Worm (Caenorhabditis elegans) whole organism, L4 larva: ENCODE results near the gene E02H9.9.
A peak's percentile ranks its signal among the peaks of the same experiment; 100 is the strongest.
"Not testable (repeated sequence)": the region's sequence is repeated elsewhere in the genome, so short reads cannot be mapped to it uniquely, and the experiment has no call there.

Experiments
- T20F7.1 ChIP-seq: fragments of 200-800 bp; sonication (Bioruptor generic); optimal IDR thresholded peaks from 2 replicates; lab custom pipeline; 2018; ENCODE audit warnings: mild to moderate bottlenecking, missing genetic modification characterization, missing compliant biosample characterization
- aha-1 ChIP-seq: fragments of 150-350 bp; peaks from one replicate; lab custom pipeline; 2014; ENCODE audit warnings: missing biosample characterization, missing genetic modification characterization
- arid-1 ChIP-seq: fragments of 200-800 bp; sonication (Bioruptor generic); conservative IDR thresholded peaks from 2 replicates; pipeline ENCODE4 v1.3.6; 2022; ENCODE audit warnings: missing genetic modification reagents, missing genetic modification characterization, missing compliant biosample characterization
- ces-1 ChIP-seq: fragments of 150-350 bp; sonication (generic microtip); optimal IDR thresholded peaks from 4 replicates; lab custom pipeline; 2014; ENCODE audit warnings: missing biosample characterization, missing genetic modification reagents, missing genetic modification characterization
- daf-16 ChIP-seq, 3 experiments: sonication (generic microtip); optimal IDR thresholded peaks; 2 replicates each; lab custom pipeline; 2016 to 2017; ENCODE audit warnings: missing genetic modification characterization in 3 of 3, missing genetic modification reagents in 3 of 3, mild to moderate bottlenecking in 2 of 3, missing compliant biosample characterization in 2 of 3, missing biosample characterization in 1 of 3, moderate library complexity in 1 of 3
- daf-19 ChIP-seq: fragments of 200-800 bp; sonication (Bioruptor generic); conservative IDR thresholded peaks from 2 replicates; pipeline ENCODE4 v1.3.6; 2022; ENCODE audit warnings: missing genetic modification characterization, missing compliant biosample characterization
- dmd-6 ChIP-seq: fragments of 200-800 bp; sonication (Bioruptor generic); IDR thresholded peaks from 2 replicates; pipeline ENCODE4 v1.3.6; 2022; ENCODE audit warnings: missing genetic modification reagents, missing genetic modification characterization, missing compliant biosample characterization
- dmd-8 ChIP-seq: fragments of 200-800 bp; sonication (Bioruptor generic); IDR thresholded peaks from 2 replicates; pipeline ENCODE4 v1.3.6; 2022; ENCODE audit warnings: missing genetic modification characterization, missing compliant biosample characterization
- dve-1 ChIP-seq: sonication (generic microtip); optimal IDR thresholded peaks from 2 replicates; lab custom pipeline; 2017; ENCODE audit warnings: antibody characterized with exemption, mild to moderate bottlenecking, missing genetic modification characterization, missing compliant biosample characterization; ENCODE audit not compliant: insufficient read depth
- egl-43 ChIP-seq: fragments of 200-800 bp; sonication (Bioruptor generic); IDR thresholded peaks from 2 replicates; pipeline ENCODE4 v1.3.6; 2022; ENCODE audit warnings: missing genetic modification reagents, missing genetic modification characterization, missing compliant biosample characterization
- hlh-11 ChIP-seq: fragments of 200-800 bp; sonication (Bioruptor generic); optimal IDR thresholded peaks from 2 replicates; lab custom pipeline; 2018; ENCODE audit warnings: mild to moderate bottlenecking, missing genetic modification characterization, missing compliant biosample characterization
- lim-7 ChIP-seq: fragments of 200-800 bp; sonication (Bioruptor generic); IDR thresholded peaks from 2 replicates; pipeline ENCODE4 v1.3.6; 2022; ENCODE audit warnings: missing genetic modification characterization, missing compliant biosample characterization
- lin-38 ChIP-seq: fragments of 200-800 bp; sonication (Bioruptor generic); IDR thresholded peaks from 2 replicates; pipeline ENCODE4 v1.3.6; 2022; ENCODE audit warnings: missing genetic modification reagents, missing genetic modification characterization, missing compliant biosample characterization
- lin-39 ChIP-seq: fragments of 150-350 bp; optimal IDR thresholded peaks from 2 replicates; lab custom pipeline; 2014; ENCODE audit warnings: missing biosample characterization, missing genetic modification reagents, missing genetic modification characterization
- madf-9 ChIP-seq: fragments of 200-800 bp; sonication (Bioruptor generic); conservative IDR thresholded peaks from 2 replicates; pipeline ENCODE4 v1.3.6; 2022; ENCODE audit warnings: missing genetic modification reagents, missing genetic modification characterization, missing compliant biosample characterization
- mdl-1 ChIP-seq, 2 experiments: fragments of 150-350 bp in 1 of 2; sonication (generic microtip) in 1 of 2; optimal IDR thresholded peaks; 2 replicates each; lab custom pipeline; 2014 to 2017; ENCODE audit warnings: missing biosample characterization in 2 of 2, missing genetic modification characterization in 2 of 2
- mdt-29 ChIP-seq: fragments of 200-800 bp; sonication (Bioruptor generic); IDR thresholded peaks from 2 replicates; pipeline ENCODE4 v1.3.6; 2022; ENCODE audit warnings: missing genetic modification reagents, missing genetic modification characterization, missing compliant biosample characterization
- mes-2 ChIP-seq: sonication (generic microtip); optimal IDR thresholded peaks from 2 replicates; lab custom pipeline; 2016; ENCODE audit warnings: missing genotype, mild to moderate bottlenecking, missing genetic modification characterization, missing compliant biosample characterization; ENCODE audit not compliant: poor library complexity, severe bottlenecking
- mxl-3 ChIP-seq: fragments of 200-800 bp; sonication (Bioruptor generic); optimal IDR thresholded peaks from 2 replicates; lab custom pipeline; 2018; ENCODE audit warnings: mild to moderate bottlenecking, missing genetic modification characterization, missing compliant biosample characterization
- nhr-111 ChIP-seq: fragments of 200-800 bp; sonication (Bioruptor generic); optimal IDR thresholded peaks from 2 replicates; lab custom pipeline; 2018; ENCODE audit warnings: mild to moderate bottlenecking, missing genetic modification characterization, missing compliant biosample characterization
- nhr-28 ChIP-seq: fragments of 150-350 bp; optimal IDR thresholded peaks from 2 replicates; lab custom pipeline; 2014; ENCODE audit warnings: missing biosample characterization, missing genetic modification characterization
- nhr-77 ChIP-seq: fragments of 150-350 bp; optimal IDR thresholded peaks from 2 replicates; lab custom pipeline; 2014; ENCODE audit warnings: missing biosample characterization, missing genetic modification characterization
- pha-4 ChIP-seq, 2 experiments: fragments of 150-350 bp in 1 of 2; fragments of 200-800 bp in 1 of 2; sonication (Bioruptor generic) in 1 of 2; IDR thresholded peaks in 1 of 2; optimal IDR thresholded peaks in 1 of 2; 2 replicates each; pipeline versions ENCODE4 v1.3.6 to Lab custom; 2014 to 2022; ENCODE audit warnings: missing genetic modification characterization in 2 of 2, missing genetic modification reagents in 2 of 2, missing biosample characterization in 1 of 2, missing compliant biosample characterization in 1 of 2
- pqm-1 ChIP-seq: sonication (generic microtip); optimal IDR thresholded peaks from 2 replicates; lab custom pipeline; 2017; ENCODE audit warnings: missing biosample characterization, missing genetic modification characterization
- saeg-2 ChIP-seq: fragments of 200-800 bp; sonication (Bioruptor generic); IDR thresholded peaks from 2 replicates; pipeline ENCODE4 v1.3.6; 2022; ENCODE audit warnings: missing genetic modification reagents, missing genetic modification characterization, missing compliant biosample characterization
- snpc-1.2 ChIP-seq: fragments of 200-800 bp; sonication (Bioruptor generic); IDR thresholded peaks from 2 replicates; pipeline ENCODE4 v1.3.6; 2022; ENCODE audit warnings: missing genetic modification reagents, missing genetic modification characterization, missing compliant biosample characterization
- unc-62 ChIP-seq, 3 experiments: fragments of 150-350 bp in 1 of 3; sonication (generic microtip); optimal IDR thresholded peaks in 2 of 3; peaks in 1 of 3; 1 replicate in 1 of 3; 2 replicates in 2 of 3; lab custom pipeline; 2014 to 2017; ENCODE audit warnings: missing biosample characterization in 3 of 3, missing genetic modification characterization in 3 of 3, missing genetic modification reagents in 3 of 3, missing genotype in 1 of 3
- zfp-2 ChIP-seq: sonication (generic microtip); optimal IDR thresholded peaks from 2 replicates; lab custom pipeline; 2016; ENCODE audit warnings: mild to moderate bottlenecking, missing genetic modification characterization, missing compliant biosample characterization
- zfp-3 ChIP-seq: fragments of 200-800 bp; sonication (Bioruptor generic); conservative IDR thresholded peaks from 2 replicates; pipeline ENCODE4 v1.3.6; 2022; ENCODE audit warnings: missing genetic modification reagents, missing genetic modification characterization, missing compliant biosample characterization

The E02H9.9 gene

DNA sequence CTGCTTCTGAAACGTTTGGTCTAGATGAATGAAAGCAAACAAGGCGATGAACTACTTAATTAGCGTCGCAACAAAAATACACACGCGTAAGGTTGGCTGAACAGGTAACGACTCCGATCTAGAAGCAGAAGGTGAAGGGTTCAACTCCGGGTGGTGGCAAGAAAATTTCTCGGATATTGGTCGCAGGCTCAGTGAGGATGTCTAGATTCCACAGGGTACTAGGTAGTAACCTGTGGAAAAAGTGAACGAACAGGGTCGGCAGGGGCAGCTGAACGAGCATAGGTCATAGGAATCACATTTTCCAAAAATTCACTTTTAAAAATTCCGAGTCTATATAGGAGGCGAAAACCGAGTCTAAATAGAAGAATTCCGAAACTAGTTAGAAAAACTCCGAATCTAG is 7.7 kb downstream of the E02H9.9 start:
- 0 out of 2 replicates have a peak, but pooled peaks have one; percentile 31 for TF ChIP-seq snpc-1.2 (GFP tag; lab: Robert Waterston, UW)
- peak; percentile 64 for TF ChIP-seq lin-38 (GFP tag; lab: Robert Waterston, UW)
- 0 out of 2 replicates have a peak, but pooled peaks have one; percentile 36 for TF ChIP-seq pha-4 (GFP tag; IDR thresholded peaks at IDR 0.05; lab: Robert Waterston, UW)
- not testable (repeated sequence) for TF ChIP-seq pha-4 (tag; optimal IDR thresholded peaks at IDR 0.05; lab: Kevin White, UChicago)
- TF ChIP-seq saeg-2 (GFP tag; lab: Robert Waterston, UW) = 0 out of 2 replicates have a peak, but pooled peaks have one; percentile 20
- TF ChIP-seq lim-7 (GFP tag; lab: Robert Waterston, UW) = 0 out of 2 replicates have a peak, but pooled peaks have one; percentile 18
- TF ChIP-seq egl-43 (GFP tag; lab: Robert Waterston, UW) = 0 out of 2 replicates have a peak, but pooled peaks have one; percentile 57
- TF ChIP-seq dmd-8 (GFP tag; lab: Robert Waterston, UW) = peak; percentile 77
- TF ChIP-seq, all 104 proteins: peak for 7; not testable (repeated sequence) for 97

ce11 chrIII:2458742-2459141 is 9.4 kb downstream of the E02H9.9 start, which contains the start of gene E02H9.3:
E02H9.3 (plus strand) TSS chrIII:2459042.
- TF ChIP-seq pqm-1 (tag; lab: Kevin White, UChicago) = peak; percentile 10
- TF ChIP-seq dmd-6 (GFP tag; lab: Robert Waterston, UW) = 0 out of 2 replicates have a peak, but pooled peaks have one; percentile 10

- TF ChIP-seq pqm-1 (tag; lab: Kevin White, UChicago) = peak; percentile 10
- no peak for TF ChIP-seq daf-19 (GFP tag; lab: Robert Waterston, UW)
- TF ChIP-seq mdl-1 (tag; optimal IDR thresholded peaks at IDR 0.05; lab: Kevin White, UChicago) = peak in 1 of 2 experiments; percentile 62
- no peak for TF ChIP-seq daf-16 (GFP tag; optimal IDR thresholded peaks at IDR 0.05; lab: Kevin White, UChicago)
- TF ChIP-seq daf-16 (tag; optimal IDR thresholded peaks at IDR 0.05; lab: Kevin White, UChicago) = peak; percentile 60
- TF ChIP-seq ces-1 = no peak
- peak; percentile 61 for TF ChIP-seq hlh-11 (tag; lab: Kevin White, UChicago)
- TF ChIP-seq lin-39 = no peak
- peak; percentile 96 for TF ChIP-seq nhr-28 (tag; lab: Kevin White, UChicago)
- peak; percentile 70 for TF ChIP-seq dmd-6 (GFP tag; lab: Robert Waterston, UW)
- no peak for TF ChIP-seq zfp-3 (GFP tag; lab: Robert Waterston, UW)
- peak; percentile 92 for TF ChIP-seq aha-1 (tag; lab: Kevin White, UChicago)
- TF ChIP-seq dve-1 (tag; lab: Kevin White, UChicago) = peak; percentile 72
- no peak for TF ChIP-seq mes-2 (tag; lab: Kevin White, UChicago)
- peak; percentile 57 for TF ChIP-seq nhr-77 (tag; lab: Kevin White, UChicago)
- peak; percentile 20 for TF ChIP-seq T20F7.1
- 0 out of 2 replicates have a peak, but pooled peaks have one; percentile 12 for TF ChIP-seq mdt-29 (GFP tag; lab: Robert Waterston, UW)
Measured at ce11 chrIII:2454757-2455306, 13.3 kb downstream of the E02H9.9 start, which contains the start of gene nhr-121. nhr-121 (minus strand) TSS chrIII:2454807.

DNA sequence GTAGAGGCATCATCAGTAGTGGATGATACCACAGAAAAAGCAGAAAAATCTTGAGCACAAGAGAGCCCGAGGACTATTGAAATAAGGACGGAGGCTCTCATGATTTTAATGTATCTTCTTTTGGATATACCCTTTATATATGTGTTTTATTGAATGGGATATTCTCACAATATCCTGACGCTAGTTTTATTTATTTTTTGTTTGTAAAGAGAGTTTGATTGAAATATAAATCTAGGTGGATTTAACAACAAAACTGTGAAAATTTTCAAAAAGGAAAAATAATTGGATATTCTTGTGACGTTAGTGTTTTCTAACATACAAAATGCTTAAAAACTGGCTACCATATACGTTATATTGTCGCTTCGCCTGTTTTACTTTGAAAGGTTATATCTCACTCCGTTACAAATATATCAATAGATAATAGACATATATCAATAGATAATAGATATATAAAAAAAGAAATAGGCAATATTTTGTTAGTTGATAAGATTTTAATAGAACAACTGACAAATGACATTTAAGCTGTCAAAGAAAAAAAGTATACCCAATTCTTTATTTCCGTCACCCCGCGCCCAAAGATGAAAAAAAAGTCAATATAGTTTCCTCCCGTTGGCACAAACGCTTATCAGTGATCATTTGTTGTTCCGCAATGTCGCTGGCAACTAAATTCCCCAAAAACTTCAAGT is 22.4 kb downstream of the E02H9.9 start, which contains the start of the genes E02H9.7 and klo-2:
Gene E02H9.7, minus strand, starts transcription at position 101 of the 686 bp plus-strand sequence.
Gene klo-2, plus strand, starts transcription at position 636 of the 686 bp plus-strand sequence.
- TF ChIP-seq zfp-2 (tag; lab: Kevin White, UChicago) (no peak), pqm-1 (tag; lab: Kevin White, UChicago) (peak; percentile 15), mxl-3 (GFP tag; lab: Kevin White, UChicago) (no peak), nhr-28 (tag; lab: Kevin White, UChicago) (peak; percentile 0)
- TF ChIP-seq, all 104 proteins: peak for 2

- TF ChIP-seq unc-62 (GFP tag; optimal IDR thresholded peaks at IDR 0.05 in 1 of 2; lab: Kevin White, UChicago) (peak in 1 of 2 experiments; percentile 29), unc-62 (tag; optimal IDR thresholded peaks at IDR 0.05; lab: Kevin White, UChicago) (no peak), arid-1 (GFP tag; lab: Robert Waterston, UW) (no peak), nhr-111 (GFP tag; lab: Kevin White, UChicago) (no peak), madf-9 (no peak)
Measured at ce11 chrIII:2438543-2438942, 29.6 kb downstream of the E02H9.9 start, which contains the start of gene E02H9.13. E02H9.13 (minus strand) TSS chrIII:2438741.
